Worm (Caenorhabditis elegans): ENCODE data around the gene sru-20.

The sru-20 gene

DNA sequence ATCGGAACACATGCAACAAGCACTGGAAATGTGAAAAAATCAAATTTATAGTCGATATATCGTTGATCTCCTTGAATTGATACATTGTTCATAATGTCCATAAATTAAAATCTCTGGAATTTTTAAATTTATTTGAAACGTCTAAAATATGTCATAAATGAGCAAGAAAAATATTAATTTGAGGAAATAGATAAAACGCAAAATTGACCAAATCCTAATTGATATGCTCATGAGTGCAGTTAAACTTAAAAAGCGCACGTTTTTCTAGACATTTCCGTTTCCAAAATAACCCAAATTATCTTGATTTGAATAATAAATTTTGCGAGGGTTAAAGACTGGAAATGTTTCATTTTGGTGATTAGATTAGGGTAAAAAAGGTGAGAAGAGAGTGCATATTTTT lies 27.2 kb downstream of the sru-20 start, which contains the start of gene sru-13:
Gene sru-13 (minus strand): TSS at position 101 of the 400 bp plus-strand sequence.
- TF ChIP-seq ceh-82 (tag; optimal IDR thresholded peaks at IDR 0.05): no peak
- TF ChIP-seq ceh-8 (GFP tag; optimal IDR thresholded peaks at IDR 0.05): no peak
- no peak for TF ChIP-seq unc-98 (GFP tag; IDR thresholded peaks at IDR 0.05)
- no peak for TF ChIP-seq sup-37 (GFP tag; optimal IDR thresholded peaks at IDR 0.05)
- TF ChIP-seq ztf-11 (tag; optimal IDR thresholded peaks at IDR 0.05): no peak
- no peak for TF ChIP-seq zag-1 (tag; optimal IDR thresholded peaks at IDR 0.05)
- no peak for TF ChIP-seq mab-9 (GFP tag; IDR thresholded peaks at IDR 0.05)
- TF ChIP-seq hlh-17 (GFP tag; optimal IDR thresholded peaks at IDR 0.05; ENCODE audit: borderline replicate concordance): no peak
- no peak for TF ChIP-seq ets-5 (GFP tag; IDR thresholded peaks at IDR 0.05)
- no peak for TF ChIP-seq elt-3 (tag; optimal IDR thresholded peaks at IDR 0.05)
- TF ChIP-seq ceh-90 (tag; optimal IDR thresholded peaks at IDR 0.05): no peak
- TF ChIP-seq nhr-11 (tag; optimal IDR thresholded peaks at IDR 0.05): no peak
- TF ChIP-seq egl-27 (tag; optimal IDR thresholded peaks at IDR 0.05): no peak
- TF ChIP-seq nhr-85 (tag): no peak
- TF ChIP-seq dpl-1 (GFP tag; optimal IDR thresholded peaks at IDR 0.05): no peak
- TF ChIP-seq unc-130 (tag; optimal IDR thresholded peaks at IDR 0.05): no peak
- TF ChIP-seq fkh-8 (tag; optimal IDR thresholded peaks at IDR 0.05): no peak
- TF ChIP-seq nhr-47 (tag; optimal IDR thresholded peaks at IDR 0.05): no peak
- no peak for TF ChIP-seq nhr-237 (tag; optimal IDR thresholded peaks at IDR 0.05)
- TF ChIP-seq tbx-2 (tag; optimal IDR thresholded peaks at IDR 0.05): no peak

DNA sequence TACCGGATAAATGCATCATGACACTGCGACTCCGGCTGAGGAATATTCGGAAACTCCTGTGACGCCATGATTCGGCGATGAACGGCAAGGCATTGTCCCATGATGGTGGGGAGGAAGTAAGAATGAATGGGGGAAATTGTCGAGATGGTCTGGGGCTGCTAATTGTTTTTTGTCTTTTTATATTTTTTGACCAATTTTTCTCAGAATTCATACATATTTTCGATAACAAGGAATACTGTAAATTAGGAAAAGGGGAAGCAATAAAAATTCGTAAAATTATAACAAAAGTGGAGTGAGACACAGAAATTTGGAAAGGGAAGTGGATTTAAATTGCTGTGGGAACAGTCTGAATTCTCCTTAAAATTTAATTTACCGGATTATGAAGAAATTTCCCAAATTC lies 30.1 kb downstream of the sru-20 start, which contains the start of gene eak-4:
Gene eak-4 (minus strand): TSS at position 101 of the 400 bp plus-strand sequence.
- no peak for TF ChIP-seq lin-35 (GFP tag; optimal IDR thresholded peaks at IDR 0.05)
- TF ChIP-seq C34B4.2 (tag; optimal IDR thresholded peaks at IDR 0.05): no peak
- no peak for TF ChIP-seq fos-1 (tag; optimal IDR thresholded peaks at IDR 0.05)
- TF ChIP-seq ceh-90 (tag; optimal IDR thresholded peaks at IDR 0.05): no peak
- TF ChIP-seq lin-39 (tag; optimal IDR thresholded peaks at IDR 0.05): no peak
- TF ChIP-seq mep-1 (tag; optimal IDR thresholded peaks at IDR 0.05): no peak
- TF ChIP-seq ceh-8 (GFP tag; optimal IDR thresholded peaks at IDR 0.05): peak; percentile 49
- TF ChIP-seq nhr-47 (tag; optimal IDR thresholded peaks at IDR 0.05): no peak

DNA sequence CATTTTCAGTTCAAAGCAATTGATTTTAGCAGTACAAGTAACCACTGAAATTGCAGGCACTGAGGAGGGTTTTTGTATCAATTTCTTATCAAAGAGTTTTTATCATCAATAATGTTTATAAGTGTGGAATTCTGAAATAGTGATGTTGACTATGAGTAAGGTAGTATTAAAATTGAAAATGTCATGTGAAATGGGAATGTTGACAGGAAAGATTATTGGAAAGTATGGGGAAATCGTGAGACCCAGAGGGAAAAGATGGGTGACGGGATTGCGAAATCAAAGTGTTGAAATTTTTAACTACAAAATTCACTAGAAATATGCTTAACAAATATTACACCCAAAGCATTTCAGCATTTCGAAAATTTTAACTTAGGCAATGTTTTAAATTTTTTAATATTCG lies 31.9 kb downstream of the sru-20 start, which contains the start of gene F53B2.8:
Gene F53B2.8 (minus strand): TSS at position 180 of the 400 bp plus-strand sequence.
- TF ChIP-seq nhr-90 (tag; optimal IDR thresholded peaks at IDR 0.05; ENCODE audit: poor library complexity): peak; percentile 7
- TF ChIP-seq aly-2 (tag; optimal IDR thresholded peaks at IDR 0.05): no peak
- peak; percentile 71 for TF ChIP-seq hpl-2 (GFP tag; optimal IDR thresholded peaks at IDR 0.05)
- TF ChIP-seq lin-35 (GFP tag; optimal IDR thresholded peaks at IDR 0.05): peak in 1 of 2 experiments; percentile 59
- peak; percentile 59 for TF ChIP-seq nhr-20 (tag; optimal IDR thresholded peaks at IDR 0.05)
- TF ChIP-seq efl-1 (optimal IDR thresholded peaks at IDR 0.05): peak in 1 of 2 experiments; percentile 38
- TF ChIP-seq efl-1 (GFP tag; optimal IDR thresholded peaks at IDR 0.05 in 1 of 2): peak; percentile 28 to 94
- peak; percentile 63 for TF ChIP-seq skn-1 (tag; optimal IDR thresholded peaks at IDR 0.05)
- peak; percentile 21 for TF ChIP-seq snpc-4 (tag; optimal IDR thresholded peaks at IDR 0.05)
- peak; percentile 50 for TF ChIP-seq nhr-71 (tag; optimal IDR thresholded peaks at IDR 0.05)
- no peak for TF ChIP-seq lir-3 (tag; optimal IDR thresholded peaks at IDR 0.05; ENCODE audit: poor library complexity)
- TF ChIP-seq ceh-90 (tag; optimal IDR thresholded peaks at IDR 0.05): no peak
- peak in 1 of 2 experiments; percentile 3 for TF ChIP-seq lsy-2 (tag; optimal IDR thresholded peaks at IDR 0.05)
- no peak for TF ChIP-seq nhr-85 (tag)
- TF ChIP-seq snu-23 (GFP tag; optimal IDR thresholded peaks at IDR 0.05): peak; percentile 39
- TF ChIP-seq lin-14 (GFP tag; optimal IDR thresholded peaks at IDR 0.05): no peak
- no peak for TF ChIP-seq mab-9 (GFP tag; IDR thresholded peaks at IDR 0.05)
- TF ChIP-seq unc-130 (tag; optimal IDR thresholded peaks at IDR 0.05): no peak
- TF ChIP-seq vab-15 (tag; optimal IDR thresholded peaks at IDR 0.05): no peak
- TF ChIP-seq isw-1 (GFP tag; IDR thresholded peaks at IDR 0.05): 0 out of 2 replicates have a peak, but pooled peaks have one; percentile 3
- peak in 2 of 3 experiments; percentile 13 to 46 for TF ChIP-seq ceh-82 (tag; optimal IDR thresholded peaks at IDR 0.05)
- no peak for TF ChIP-seq ztf-11 (tag; optimal IDR thresholded peaks at IDR 0.05)
- no peak for TF ChIP-seq mep-1 (tag; optimal IDR thresholded peaks at IDR 0.05)
- peak in 2 of 6 experiments; percentile 1 to 64 for TF ChIP-seq elt-3 (tag; optimal IDR thresholded peaks at IDR 0.05)
- no peak for TF ChIP-seq ceh-88 (GFP tag; IDR thresholded peaks at IDR 0.05)
- no peak for TF ChIP-seq dsc-1 (tag; optimal IDR thresholded peaks at IDR 0.05)
- no peak for TF ChIP-seq lin-15B (tag; optimal IDR thresholded peaks at IDR 0.05)
- no peak for TF ChIP-seq Y116A8C.19 (tag; optimal IDR thresholded peaks at IDR 0.05; ENCODE audit: borderline replicate concordance)
- peak; percentile 33 for TF ChIP-seq pqm-1 (tag; optimal IDR thresholded peaks at IDR 0.05)
- peak in 2 of 3 experiments; percentile 13 to 21 for TF ChIP-seq dpl-1 (GFP tag; optimal IDR thresholded peaks at IDR 0.05)
- no peak for TF ChIP-seq C04F5.9 (tag; optimal IDR thresholded peaks at IDR 0.05)
- TF ChIP-seq zip-4 (GFP tag; optimal IDR thresholded peaks at IDR 0.05): peak; percentile 86
- no peak for TF ChIP-seq egl-27 (tag; optimal IDR thresholded peaks at IDR 0.05)
- TF ChIP-seq nhr-11 (tag; optimal IDR thresholded peaks at IDR 0.05): no peak
- no peak for TF ChIP-seq hlh-17 (GFP tag; optimal IDR thresholded peaks at IDR 0.05; ENCODE audit: borderline replicate concordance)

All from whole organism, L1 larva.